Worm (Caenorhabditis elegans): ENCODE data around the gene F14H3.5.

DNA sequence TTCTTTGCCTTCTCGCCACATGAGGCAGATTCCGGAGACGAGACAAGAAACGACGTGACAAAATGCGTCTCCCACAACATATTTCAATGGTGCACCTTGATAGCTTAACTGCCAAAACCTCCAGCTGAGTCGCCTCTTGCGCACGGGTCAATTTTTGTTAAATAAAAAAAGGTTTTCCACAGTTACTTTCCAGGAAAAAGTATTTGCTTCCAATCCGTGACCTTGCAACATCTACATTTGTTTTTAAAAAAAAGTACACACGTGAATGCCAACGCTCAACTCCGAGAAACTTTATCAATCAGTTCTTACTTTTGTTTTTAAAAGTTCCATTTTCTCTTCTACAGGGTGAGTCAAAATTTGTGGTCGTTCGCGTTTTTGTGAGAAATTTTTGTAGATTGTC, 37.4 kb upstream of the F14H3.5 start, which contains the start of gene F22B8.7:
- no peak for TF ChIP-seq unc-42 (tag; optimal IDR thresholded peaks at IDR 0.05)
- no peak for TF ChIP-seq nhr-11 (tag; optimal IDR thresholded peaks at IDR 0.05)
- TF ChIP-seq fkh-10 (GFP tag; optimal IDR thresholded peaks at IDR 0.05) = no peak
- no peak for TF ChIP-seq ceh-45 (GFP tag; IDR thresholded peaks at IDR 0.05)
- no peak for TF ChIP-seq tbx-2 (tag; optimal IDR thresholded peaks at IDR 0.05)
- TF ChIP-seq ceh-18 (tag; optimal IDR thresholded peaks at IDR 0.05) = no peak
- no peak for TF ChIP-seq elt-2 (tag; optimal IDR thresholded peaks at IDR 0.05)
- no peak for TF ChIP-seq hlh-30 (tag; optimal IDR thresholded peaks at IDR 0.05; ENCODE audit: insufficient read depth)
